Worm (Caenorhabditis elegans): ENCODE data around the gene col-137.
"Not testable (repeated sequence)": the region's sequence is repeated elsewhere in the genome, so short reads cannot be mapped to it uniquely, and the experiment has no call there.

Gene col-137

ce11 chrIV:16625909-16626308, 23.3 kb upstream of the col-137 start, which contains the start of gene fip-7:
Gene fip-7 (plus strand): TSS chrIV:16626209.
- TF ChIP-seq pes-1 (GFP tag; IDR thresholded peaks at IDR 0.05); flt-1 (GFP tag; IDR thresholded peaks at IDR 0.05); F13C5.2 (tag; optimal IDR thresholded peaks at IDR 0.05): not testable (repeated sequence)

- TF ChIP-seq ets-7 (tag; optimal IDR thresholded peaks at IDR 0.05) (no peak), tbx-11 (GFP tag; IDR thresholded peaks at IDR 0.05) (no peak), tbx-37 (GFP tag; conservative IDR thresholded peaks at IDR 0.05) (no peak), hmbx-1 (tag; optimal IDR thresholded peaks at IDR 0.05) (no peak), flt-1 (GFP tag; IDR thresholded peaks at IDR 0.05) (no peak), hnd-1 (tag; optimal IDR thresholded peaks at IDR 0.05) (no peak), scrt-1 (GFP tag; IDR thresholded peaks at IDR 0.05) (no peak), aly-1 (tag; optimal IDR thresholded peaks at IDR 0.05) (no peak), F13C5.2 (tag; optimal IDR thresholded peaks at IDR 0.05) (no peak), ceh-36 (tag; optimal IDR thresholded peaks at IDR 0.05) (no peak), ama-1 (optimal IDR thresholded peaks at IDR 0.05) (no peak), hmg-4 (GFP tag; optimal IDR thresholded peaks at IDR 0.05) (no peak), ceh-13 (GFP tag; optimal IDR thresholded peaks at IDR 0.05) (no peak), sea-1 (GFP tag; conservative IDR thresholded peaks at IDR 0.05) (no peak), pes-1 (GFP tag; IDR thresholded peaks at IDR 0.05) (no peak), tra-4 (tag; optimal IDR thresholded peaks at IDR 0.05) (no peak), B0310.2 (tag; optimal IDR thresholded peaks at IDR 0.05) (no peak)
Measured at ce11 chrIV:16622522-16622921, 19.9 kb upstream of the col-137 start.

DNA sequence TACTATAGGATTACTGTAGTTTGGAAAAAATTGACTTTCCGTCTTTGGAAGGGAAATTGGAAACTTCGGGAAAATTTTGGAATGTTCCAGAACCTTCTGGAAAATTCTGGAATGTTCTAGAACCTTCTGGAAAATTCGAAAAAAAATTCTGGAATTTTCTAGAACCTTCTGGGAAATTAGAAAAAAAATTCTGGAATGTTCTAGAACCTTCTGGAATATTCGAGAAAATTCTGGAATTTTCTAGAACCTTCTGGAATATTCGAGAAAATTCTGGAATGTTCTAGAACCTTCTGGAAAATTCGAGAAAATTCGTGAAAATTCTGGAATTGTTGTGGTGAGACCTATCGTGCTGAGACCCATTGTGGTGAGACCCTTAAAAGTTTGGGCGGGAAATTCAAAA, 12.5 kb upstream of the col-137 start:
- peak; percentile 42; the same call in 1 of the 2 replicates for TF ChIP-seq flt-1 (GFP tag; IDR thresholded peaks at IDR 0.05)
- peak; percentile 46; the same call in 1 of the 2 replicates for TF ChIP-seq pes-1 (GFP tag; IDR thresholded peaks at IDR 0.05)

DNA sequence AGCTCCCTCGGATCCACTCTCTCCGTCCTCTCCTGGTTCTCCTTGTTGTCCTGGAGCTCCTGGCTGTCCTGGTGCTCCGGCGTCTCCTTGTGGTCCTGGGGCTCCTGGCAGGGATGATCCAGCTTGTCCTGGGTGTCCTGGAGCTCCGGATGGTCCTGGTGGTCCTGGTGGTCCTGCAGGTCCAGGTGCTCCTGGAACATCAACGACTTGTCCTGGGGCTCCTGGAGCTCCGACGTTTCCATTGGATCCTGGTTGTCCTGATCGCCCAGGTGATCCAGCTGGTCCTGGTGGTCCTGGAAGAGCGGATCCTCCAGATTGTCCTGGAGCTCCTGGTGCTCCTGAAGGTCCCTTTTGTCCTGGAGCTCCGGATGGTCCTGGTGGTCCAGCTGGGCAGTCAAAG, 977 bp downstream of the col-137 start:
- TF ChIP-seq sea-1 (GFP tag; conservative IDR thresholded peaks at IDR 0.05) (no peak), tbx-37 (GFP tag; conservative IDR thresholded peaks at IDR 0.05) (no peak), F13C5.2 (tag; optimal IDR thresholded peaks at IDR 0.05) (no peak), scrt-1 (GFP tag; IDR thresholded peaks at IDR 0.05) (no peak), hnd-1 (tag; optimal IDR thresholded peaks at IDR 0.05) (no peak), hmbx-1 (tag; optimal IDR thresholded peaks at IDR 0.05) (no peak), tbx-11 (GFP tag; IDR thresholded peaks at IDR 0.05) (no peak), ama-1 (optimal IDR thresholded peaks at IDR 0.05) (no peak), tra-4 (tag; optimal IDR thresholded peaks at IDR 0.05) (no peak), B0310.2 (tag; optimal IDR thresholded peaks at IDR 0.05) (no peak), hmg-4 (GFP tag; optimal IDR thresholded peaks at IDR 0.05) (no peak), ets-7 (tag; optimal IDR thresholded peaks at IDR 0.05) (no peak), ceh-36 (tag; optimal IDR thresholded peaks at IDR 0.05) (no peak), aly-1 (tag; optimal IDR thresholded peaks at IDR 0.05) (no peak)

DNA sequence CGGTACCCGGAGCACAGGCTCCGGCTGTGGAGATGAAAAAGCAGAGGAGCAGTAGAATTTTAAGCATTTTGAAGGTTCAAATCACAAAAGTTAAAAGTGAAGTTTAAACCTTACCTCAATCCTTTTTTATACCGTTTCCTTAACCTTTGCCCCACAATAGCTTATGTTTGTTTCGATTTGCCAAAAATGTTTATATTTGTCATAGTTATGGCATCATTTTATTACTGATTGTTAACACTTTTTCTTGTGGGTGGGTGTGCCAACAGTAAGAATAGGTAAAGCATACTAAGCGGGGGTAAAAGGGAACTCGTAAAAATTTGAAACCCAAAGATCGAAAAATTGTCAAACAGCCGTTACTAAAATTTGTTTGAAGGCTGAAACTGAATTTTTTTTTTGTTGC, 24.1 kb downstream of the col-137 start, which contains the start of gene Y51H4A.8:
Gene Y51H4A.8, minus strand, starts transcription at position 101 of the 400 bp plus-strand sequence.
- TF ChIP-seq ama-1 (optimal IDR thresholded peaks at IDR 0.05) = no peak
- TF ChIP-seq hmbx-1 (tag; optimal IDR thresholded peaks at IDR 0.05) = no peak
- no peak for TF ChIP-seq hmg-4 (GFP tag; optimal IDR thresholded peaks at IDR 0.05)
- no peak for TF ChIP-seq tbx-11 (GFP tag; IDR thresholded peaks at IDR 0.05)
- no peak for TF ChIP-seq ceh-13 (GFP tag; optimal IDR thresholded peaks at IDR 0.05)
- TF ChIP-seq flt-1 (GFP tag; IDR thresholded peaks at IDR 0.05) = no peak
- no peak for TF ChIP-seq scrt-1 (GFP tag; IDR thresholded peaks at IDR 0.05)
- no peak for TF ChIP-seq F13C5.2 (tag; optimal IDR thresholded peaks at IDR 0.05)
- TF ChIP-seq aly-1 (tag; optimal IDR thresholded peaks at IDR 0.05) = no peak
- TF ChIP-seq ceh-36 (tag; optimal IDR thresholded peaks at IDR 0.05) = no peak
- TF ChIP-seq tra-4 (tag; optimal IDR thresholded peaks at IDR 0.05) = no peak
- TF ChIP-seq sea-1 (GFP tag; conservative IDR thresholded peaks at IDR 0.05) = no peak
- TF ChIP-seq pes-1 (GFP tag; IDR thresholded peaks at IDR 0.05) = no peak
- no peak for TF ChIP-seq ets-7 (tag; optimal IDR thresholded peaks at IDR 0.05)

- TF ChIP-seq F13C5.2 (tag; optimal IDR thresholded peaks at IDR 0.05) (no peak), ets-7 (tag; optimal IDR thresholded peaks at IDR 0.05) (no peak), hmg-4 (GFP tag; optimal IDR thresholded peaks at IDR 0.05) (no peak), pes-1 (GFP tag; IDR thresholded peaks at IDR 0.05) (no peak), scrt-1 (GFP tag; IDR thresholded peaks at IDR 0.05) (no peak), B0310.2 (tag; optimal IDR thresholded peaks at IDR 0.05) (no peak), hnd-1 (tag; optimal IDR thresholded peaks at IDR 0.05) (no peak), ceh-36 (tag; optimal IDR thresholded peaks at IDR 0.05) (no peak), aly-1 (tag; optimal IDR thresholded peaks at IDR 0.05) (no peak), ceh-13 (GFP tag; optimal IDR thresholded peaks at IDR 0.05) (no peak), sea-1 (GFP tag; conservative IDR thresholded peaks at IDR 0.05) (no peak), hmbx-1 (tag; optimal IDR thresholded peaks at IDR 0.05) (no peak), tbx-11 (GFP tag; IDR thresholded peaks at IDR 0.05) (no peak), tra-4 (tag; optimal IDR thresholded peaks at IDR 0.05) (no peak), ama-1 (optimal IDR thresholded peaks at IDR 0.05) (no peak), tbx-37 (GFP tag; conservative IDR thresholded peaks at IDR 0.05) (no peak)
Measured at ce11 chrIV:16560971-16561370, 41.6 kb downstream of the col-137 start.
